Worm (Caenorhabditis elegans) whole organism, dauer: ENCODE results near the gene secs-1.

Source experiments
- unc-62 ChIP-seq: sonication (generic microtip); optimal IDR thresholded peaks from 2 replicates; lab custom pipeline; 2017; ENCODE audit warnings: missing biosample characterization, missing genetic modification reagents, missing genetic modification characterization

Gene secs-1

DNA sequence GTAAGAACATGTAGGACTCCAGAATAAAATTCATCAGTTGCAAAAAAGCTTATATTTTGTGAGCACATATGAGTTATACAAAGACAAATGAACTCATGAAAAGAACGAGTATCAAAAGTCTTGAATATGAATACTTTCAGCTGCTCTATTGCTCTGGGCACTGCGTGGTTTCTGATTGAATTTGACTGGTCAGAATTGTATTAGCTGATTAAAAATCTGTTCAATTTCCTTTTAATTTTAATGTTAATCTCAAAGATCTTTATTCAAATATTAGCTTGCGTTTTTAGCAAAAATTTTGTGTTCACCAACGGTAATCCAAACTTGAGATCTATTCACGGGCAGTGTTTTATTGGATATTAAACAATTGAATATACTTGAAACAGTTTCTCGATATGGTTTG, 6.2 kb downstream of the secs-1 start, which contains the start of gene srh-184:
Gene srh-184, minus strand, starts transcription at position 101 of the 400 bp plus-strand sequence.
- TF ChIP-seq unc-62 (GFP tag; lab: Kevin White, UChicago) = no peak

DNA sequence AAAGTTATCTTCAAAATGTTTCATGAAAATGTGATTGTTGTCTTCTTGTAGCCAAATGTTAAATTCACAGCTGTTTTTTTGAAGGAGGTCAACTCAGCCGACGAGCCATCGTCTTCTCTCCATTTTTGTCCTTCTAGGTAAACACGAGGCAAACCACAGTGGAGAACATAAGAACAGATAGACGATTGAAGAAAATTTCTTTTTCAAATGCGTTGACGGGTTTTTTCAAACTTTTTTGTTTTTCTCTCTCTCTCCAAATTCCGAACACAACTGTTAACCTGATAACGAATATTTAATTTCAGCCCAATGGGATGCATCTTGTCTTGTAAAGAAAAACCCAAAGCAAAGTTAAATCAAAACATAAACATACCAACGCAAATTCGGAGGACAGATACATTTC, 8.8 kb downstream of the secs-1 start, which contains the start of gene D1054.19:
Gene D1054.19, plus strand, starts transcription at position 301 of the 400 bp plus-strand sequence.
- TF ChIP-seq unc-62 (GFP tag; lab: Kevin White, UChicago) = no peak

DNA sequence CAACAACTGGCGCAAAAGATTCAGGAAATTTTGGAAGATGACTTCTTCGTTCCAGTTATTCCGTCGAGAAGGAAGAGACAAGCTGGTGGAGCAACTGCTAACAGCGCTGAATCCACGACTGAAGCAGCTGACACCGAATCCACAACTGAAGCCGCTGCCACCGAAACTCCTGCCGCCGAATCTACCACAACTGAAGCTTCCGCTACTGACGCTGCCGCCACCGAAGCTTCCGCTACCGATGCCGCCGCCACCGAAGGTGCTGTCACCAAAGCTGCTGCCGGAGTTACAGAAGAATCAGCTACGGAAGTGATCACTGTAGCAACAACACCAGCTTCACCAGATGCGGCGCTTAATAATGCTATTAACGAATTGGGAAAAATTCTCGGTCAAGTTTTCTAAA, 9.8 kb downstream of the secs-1 start:
- no peak for TF ChIP-seq unc-62 (GFP tag; lab: Kevin White, UChicago)

DNA sequence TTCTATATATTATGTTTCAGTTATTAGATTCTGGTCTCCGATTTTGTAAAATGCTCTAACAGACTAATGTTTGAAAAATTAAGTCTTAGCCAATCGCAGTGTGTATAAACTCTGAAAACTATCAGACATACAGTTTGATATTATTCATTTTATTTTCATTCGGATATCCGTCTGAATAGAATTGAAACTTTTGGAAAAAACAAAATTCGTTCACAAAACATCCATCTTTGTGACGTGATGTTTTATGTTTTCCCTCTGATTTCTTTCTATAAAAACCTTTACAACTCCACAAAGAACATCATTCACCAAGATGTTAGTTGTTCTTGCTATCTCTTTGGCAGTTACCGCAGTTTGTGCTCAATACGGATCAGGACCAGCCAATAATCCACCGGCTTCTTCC, 10.8 kb downstream of the secs-1 start, which contains the start of gene ule-3:
Gene ule-3, plus strand, starts transcription at position 301 of the 400 bp plus-strand sequence.
- no peak for TF ChIP-seq unc-62 (GFP tag; lab: Kevin White, UChicago)

DNA sequence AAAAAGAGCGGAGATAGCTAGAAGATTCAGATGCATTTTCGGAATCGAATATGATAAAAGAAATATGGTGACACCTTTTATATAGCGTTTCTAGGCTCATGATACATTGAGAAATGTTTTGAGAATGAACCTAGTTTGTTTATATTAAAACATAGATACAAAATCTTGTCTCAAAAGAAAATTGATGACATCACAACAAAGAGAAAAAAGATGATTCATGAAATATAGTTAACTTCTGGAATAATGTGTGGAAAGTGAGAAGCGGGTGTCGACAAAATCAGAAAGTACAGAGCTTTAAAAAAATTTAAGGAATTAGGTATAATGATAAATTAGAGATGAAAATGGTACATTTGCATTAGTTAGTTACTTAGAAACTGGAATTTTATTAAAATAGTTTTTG, 11.5 kb downstream of the secs-1 start, which contains the start of gene D1054.10:
Gene D1054.10, minus strand, starts transcription at position 101 of the 400 bp plus-strand sequence.
- no peak for TF ChIP-seq unc-62 (GFP tag; lab: Kevin White, UChicago)

DNA sequence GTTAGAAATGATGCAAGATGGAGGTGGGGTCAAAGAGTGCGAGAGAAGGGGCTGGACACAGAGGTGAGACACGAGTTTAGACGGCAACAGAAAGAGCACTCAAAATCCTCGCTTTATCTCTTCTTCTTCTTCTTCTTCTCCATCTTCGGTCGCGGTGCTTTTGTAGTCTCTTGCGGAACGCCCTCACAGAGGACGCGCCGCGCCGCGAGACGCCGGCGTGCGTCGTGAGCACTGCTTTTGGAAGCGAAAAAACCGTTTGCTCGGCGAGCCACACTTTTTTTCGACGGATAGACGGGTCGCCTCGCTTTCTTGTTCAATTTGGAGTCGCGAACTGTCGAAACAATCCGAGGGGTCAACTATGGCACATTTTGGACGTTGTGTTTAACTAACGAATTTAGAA, 13.4 kb downstream of the secs-1 start, which contains the start of gene D1054.9:
Gene D1054.9, minus strand, starts transcription at position 137 of the 400 bp plus-strand sequence.
- no peak for TF ChIP-seq unc-62 (GFP tag; lab: Kevin White, UChicago)

DNA sequence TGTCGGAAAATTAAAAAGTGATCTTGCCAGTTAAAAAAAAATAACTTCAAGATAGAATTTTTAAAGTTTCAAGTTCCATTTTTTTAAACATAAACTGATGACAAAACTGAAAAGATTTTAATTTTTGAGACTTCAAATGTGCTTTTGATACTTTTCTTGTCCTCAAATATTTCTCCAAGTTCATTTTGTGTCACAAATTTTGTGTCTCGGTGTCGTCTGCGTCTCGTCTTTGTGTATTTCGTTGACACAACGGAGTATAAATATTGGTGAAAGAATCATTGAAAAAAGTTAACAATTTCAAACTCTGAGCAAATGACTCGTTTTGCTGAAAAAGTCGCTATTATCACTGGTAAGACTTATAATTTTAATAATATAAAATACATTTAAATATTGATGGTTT, 20.3 kb downstream of the secs-1 start, which contains the start of gene D1054.8:
Gene D1054.8, plus strand, starts transcription at position 301 of the 400 bp plus-strand sequence.
- no peak for TF ChIP-seq unc-62 (GFP tag; lab: Kevin White, UChicago)

DNA sequence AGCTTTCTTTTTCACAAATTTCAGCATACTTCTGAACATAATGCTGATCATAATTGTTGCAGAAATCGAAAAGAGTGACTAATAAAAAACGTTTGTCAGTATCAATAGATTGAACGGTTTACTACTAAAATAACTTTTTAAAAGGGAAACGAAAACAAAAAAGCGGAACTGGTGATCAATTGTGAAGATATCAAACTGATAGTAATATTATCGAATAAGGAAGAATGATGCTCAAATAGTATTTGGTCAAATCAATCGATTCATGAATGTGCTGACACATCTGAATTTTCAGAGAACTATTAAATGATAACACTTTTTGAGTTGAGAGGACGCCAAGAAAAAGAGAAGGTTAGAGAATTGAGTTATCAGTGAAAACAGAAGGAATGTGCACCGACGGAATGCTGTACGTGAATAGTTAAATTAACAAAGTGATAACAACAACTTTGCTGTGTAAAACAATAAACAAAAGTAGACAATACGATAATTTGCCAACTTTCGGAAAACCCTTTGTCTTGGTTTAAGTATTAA, 27.7 kb downstream of the secs-1 start, which contains the start of gene D1054.5:
Gene D1054.5, minus strand, starts transcription at position 51 of the 528 bp plus-strand sequence.
- TF ChIP-seq unc-62 (GFP tag; lab: Kevin White, UChicago) = no peak

DNA sequence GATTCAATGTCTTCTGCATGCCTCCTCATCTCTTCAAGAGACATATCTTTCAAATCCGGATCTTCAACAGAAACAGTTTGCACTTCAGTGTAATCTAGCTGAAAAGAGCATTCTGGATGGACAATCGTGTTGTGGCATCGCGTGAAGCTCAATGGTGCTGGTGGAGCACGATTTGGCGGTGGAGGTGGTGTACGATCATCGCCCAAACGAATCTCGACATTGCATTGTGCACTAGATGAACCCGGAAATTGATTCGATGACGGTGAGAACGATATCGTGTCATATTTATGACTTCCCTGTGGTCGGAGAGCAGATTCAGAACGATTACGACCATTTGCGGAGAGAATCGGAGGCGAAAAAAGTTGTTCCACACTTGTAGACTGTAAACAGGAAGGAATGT, 31.1 kb downstream of the secs-1 start:
- no peak for TF ChIP-seq unc-62 (GFP tag; lab: Kevin White, UChicago)

DNA sequence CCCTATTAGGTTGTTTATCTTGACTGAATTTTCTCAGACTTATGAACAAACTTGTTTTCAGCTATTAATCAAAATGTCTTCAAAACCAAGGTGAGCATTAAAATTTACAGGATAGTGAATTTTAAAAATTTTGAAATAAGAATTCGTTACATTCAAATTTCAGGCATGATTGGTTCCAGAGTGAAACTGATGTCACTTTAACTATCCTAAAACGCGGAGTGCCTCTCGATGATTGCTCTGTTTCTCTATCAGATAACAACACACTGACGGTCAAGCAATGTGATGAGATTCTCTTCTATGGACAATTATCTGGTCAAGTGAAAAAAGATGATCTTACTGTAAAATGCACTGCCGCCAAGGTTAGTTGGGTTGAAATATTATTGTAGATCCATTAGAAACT, 32.9 kb downstream of the secs-1 start, which contains the start of gene D1054.3:
Gene D1054.3, plus strand, starts transcription at position 62 of the 400 bp plus-strand sequence.
- no peak for TF ChIP-seq unc-62 (GFP tag; lab: Kevin White, UChicago)

DNA sequence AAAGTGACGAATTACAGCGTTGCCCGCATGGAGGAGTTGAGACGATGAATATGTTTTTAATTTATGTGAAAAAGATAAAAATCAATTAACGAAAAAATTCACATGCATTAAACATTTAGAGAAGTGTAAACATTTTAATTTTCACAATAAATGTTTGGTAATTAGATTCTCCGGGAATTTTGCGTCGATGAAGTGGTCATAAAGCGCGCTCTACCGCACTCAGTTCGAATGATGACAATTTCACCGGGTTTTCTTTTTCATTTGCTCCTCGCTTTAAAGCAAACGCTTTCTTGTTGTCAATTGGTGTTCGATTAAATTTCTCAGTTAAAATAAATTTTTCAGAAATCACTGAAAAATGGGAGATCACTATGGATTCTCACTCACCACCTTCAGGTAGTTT, 34.2 kb downstream of the secs-1 start, which contains the start of the genes D1054.1 and pas-2:
Gene D1054.1, minus strand, starts transcription at position 192 of the 400 bp plus-strand sequence.
Gene pas-2, plus strand, starts transcription at position 343 of the 400 bp plus-strand sequence.
- TF ChIP-seq unc-62 (GFP tag; lab: Kevin White, UChicago) = no peak

DNA sequence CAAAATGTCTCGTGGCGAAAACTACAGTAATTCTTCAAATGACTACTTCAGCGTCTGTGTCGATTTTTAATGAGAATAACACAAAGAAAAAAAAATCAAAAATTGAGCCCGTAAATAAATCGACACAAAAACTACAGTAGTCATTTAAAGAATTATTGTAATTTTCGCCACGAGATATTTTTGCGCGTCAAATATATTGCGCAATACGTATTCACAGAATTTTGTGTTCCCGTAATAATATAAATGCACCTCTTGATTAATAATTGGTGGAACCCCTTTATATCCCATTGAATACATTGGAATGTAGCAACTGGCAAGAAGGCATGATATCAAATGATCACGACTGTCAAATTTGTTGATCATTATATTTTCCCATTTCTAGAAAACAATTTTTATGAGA, 35.4 kb downstream of the secs-1 start:
- TF ChIP-seq unc-62 (GFP tag; lab: Kevin White, UChicago) = no peak

DNA sequence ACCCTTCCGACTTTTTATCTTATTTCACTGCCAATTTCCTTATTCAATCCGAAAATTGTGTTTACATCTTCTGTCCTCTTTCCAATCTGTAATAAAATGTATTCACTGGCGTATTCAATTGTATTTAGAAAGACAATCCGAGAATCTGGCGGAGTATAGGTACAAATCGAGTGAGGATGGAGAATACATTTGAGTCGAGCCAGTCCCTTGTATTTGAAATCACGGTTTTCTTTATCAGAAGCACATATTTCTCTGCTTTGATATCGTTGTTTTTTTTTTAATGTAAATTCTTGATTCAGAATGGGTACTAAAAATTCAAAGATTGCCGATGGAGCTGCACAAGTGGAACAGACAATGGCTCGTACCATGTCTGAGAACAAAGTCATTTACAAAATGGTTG, 40.2 kb downstream of the secs-1 start, which contains the start of gene ocr-1:
Gene ocr-1, plus strand, starts transcription at position 301 of the 400 bp plus-strand sequence.
- no peak for TF ChIP-seq unc-62 (GFP tag; lab: Kevin White, UChicago)

DNA sequence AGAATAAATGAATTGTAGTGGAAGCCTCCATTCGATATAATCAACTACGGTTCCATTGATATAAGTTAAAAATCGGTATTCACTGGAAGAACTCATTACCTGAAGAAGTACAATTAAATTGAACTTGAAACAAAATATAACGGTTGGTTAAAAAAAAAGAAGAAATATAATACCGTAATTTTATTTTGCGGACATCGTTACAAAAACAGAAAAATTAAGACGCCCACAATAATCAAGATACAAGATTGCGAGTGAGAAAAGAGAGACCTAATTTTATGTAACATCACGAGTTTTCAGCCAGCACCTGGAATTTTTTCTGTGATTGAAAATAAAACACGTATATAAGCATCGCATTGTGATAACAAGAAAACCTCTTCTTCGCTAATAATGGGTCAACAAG, 41.6 kb downstream of the secs-1 start, which contains the start of gene sre-6:
Gene sre-6, minus strand, starts transcription at position 101 of the 400 bp plus-strand sequence.
- TF ChIP-seq unc-62 (GFP tag; lab: Kevin White, UChicago) = no peak

DNA sequence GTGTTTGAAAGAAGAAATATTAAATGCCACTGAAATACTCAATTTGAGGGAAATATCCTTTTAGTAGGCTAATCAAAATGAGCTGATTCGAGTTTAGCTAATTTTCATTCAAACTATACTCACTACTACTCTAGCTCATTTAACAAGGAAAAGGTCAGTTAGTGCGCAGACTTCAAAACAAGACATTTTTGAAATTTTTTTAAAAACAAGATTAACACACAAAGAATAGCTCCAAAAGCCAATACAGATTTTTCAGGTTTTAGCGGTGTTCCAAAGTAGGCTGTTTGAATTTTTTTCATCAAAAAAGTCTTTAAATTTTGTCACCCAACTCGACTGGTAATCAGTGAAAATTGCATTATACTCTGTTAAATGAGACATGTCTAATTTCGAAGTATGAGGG, 43.4 kb downstream of the secs-1 start:
- no peak for TF ChIP-seq unc-62 (GFP tag; lab: Kevin White, UChicago)

DNA sequence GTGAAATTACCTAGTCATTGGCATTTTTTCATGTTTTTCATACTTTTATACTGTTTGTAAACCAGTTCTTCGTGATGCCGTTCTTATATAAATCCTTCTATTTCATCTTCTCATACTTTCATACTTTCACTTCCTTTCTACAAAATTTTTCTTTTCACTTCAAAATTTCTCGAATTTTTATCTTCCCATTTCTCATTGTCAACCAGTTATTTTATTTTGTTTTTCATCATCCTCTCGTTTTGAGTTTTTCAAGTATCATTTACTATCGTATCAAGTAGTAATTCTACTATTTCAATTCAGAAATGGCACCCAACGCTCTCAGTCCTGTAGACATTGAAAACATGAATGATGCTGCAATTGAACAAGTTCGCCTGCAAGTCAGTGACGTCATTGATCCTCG, 45.6 kb downstream of the secs-1 start, which contains the start of gene F28H7.8:
Gene F28H7.8, plus strand, starts transcription at position 301 of the 400 bp plus-strand sequence.
- no peak for TF ChIP-seq unc-62 (GFP tag; lab: Kevin White, UChicago)
